Fruit fly (Drosophila melanogaster) whole organism, wandering third instar larva: ENCODE measurements around the gene CG13405.

Experiments
- Abd-B ChIP-seq: fragments of >200 bp; optimal IDR thresholded peaks from 2 replicates; lab custom pipeline; 2017; ENCODE audit warnings: missing biosample characterization, missing genetic modification characterization
- HLH106 ChIP-seq: fragments of 200-800 bp; optimal IDR thresholded peaks from 3 replicates; lab custom pipeline; 2019; ENCODE audit warnings: missing biosample characterization, mild to moderate bottlenecking, missing genetic modification characterization, moderate library complexity
- Hnf4 ChIP-seq: fragments of 200-800 bp; sonication (Bioruptor generic); optimal IDR thresholded peaks from 2 replicates; lab custom pipeline; 2016; ENCODE audit warnings: missing biosample characterization, mild to moderate bottlenecking, missing genetic modification characterization
- Myc ChIP-seq: fragments of >200 bp; optimal IDR thresholded peaks from 2 replicates; lab custom pipeline; 2017
- OdsH ChIP-seq: fragments of 200-800 bp; sonication (Bioruptor generic); optimal IDR thresholded peaks from 2 replicates; lab custom pipeline; 2016; ENCODE audit warnings: missing biosample characterization, mild to moderate bottlenecking, missing genetic modification characterization
- br ChIP-seq: fragments of 200-800 bp; sonication (Bioruptor generic); optimal IDR thresholded peaks from 2 replicates; lab custom pipeline; 2016; ENCODE audit warnings: missing biosample characterization, missing genetic modification characterization
- dmrt93B ChIP-seq: fragments of 200-800 bp; sonication (Bioruptor generic); optimal IDR thresholded peaks from 2 replicates; lab custom pipeline; 2018; ENCODE audit warnings: missing biosample characterization, mild to moderate bottlenecking, missing genetic modification characterization
- ey ChIP-seq: fragments of 200-800 bp; sonication (Bioruptor generic); optimal IDR thresholded peaks from 2 replicates; lab custom pipeline; 2016; ENCODE audit warnings: missing biosample characterization, missing genetic modification characterization
- fru ChIP-seq: fragments of 200-800 bp; sonication (Bioruptor generic); optimal IDR thresholded peaks from 3 replicates; lab custom pipeline; 2016; ENCODE audit warnings: missing biosample characterization, mild to moderate bottlenecking, missing genetic modification characterization
- lola ChIP-seq: fragments of >200 bp; optimal IDR thresholded peaks from 2 replicates; lab custom pipeline; 2017; ENCODE audit warnings: missing biosample characterization, missing genetic modification characterization
- sage ChIP-seq: fragments of 200-800 bp; sonication (Bioruptor generic); optimal IDR thresholded peaks from 2 replicates; lab custom pipeline; 2016; ENCODE audit warnings: missing biosample characterization, mild to moderate bottlenecking, missing genetic modification characterization
- usp ChIP-seq: fragments of >200 bp; optimal IDR thresholded peaks from 2 replicates; lab custom pipeline; 2017; ENCODE audit warnings: missing biosample characterization, missing genetic modification characterization

dm6 chr3L:123784-124479 lies 48.8 kb upstream of the CG13405 start:
- TF ChIP-seq OdsH (GFP tag; lab: Kevin White, UChicago) (no peak), sage (GFP tag; lab: Kevin White, UChicago) (no peak), Abd-B (no peak), lola (GFP tag; lab: Kevin White, UChicago) (no peak), br (no peak), fru (GFP tag; lab: Kevin White, UChicago) (no peak), ey (GFP tag; lab: Kevin White, UChicago) (no peak), Hnf4 (GFP tag; lab: Kevin White, UChicago) (no peak), HLH106 (tag; lab: Kevin White, UChicago) (no peak), usp (GFP tag; lab: Kevin White, UChicago) (no peak), Myc (no peak), dmrt93B (GFP tag; lab: Kevin White, UChicago) (no peak)
